Worm (Caenorhabditis elegans) whole organism, early embryonic: Measurements from ENCODE around the gene C09H5.7.

Source experiments
- B0310.2 ChIP-seq: sonication (generic microtip); optimal IDR thresholded peaks from 2 replicates; lab custom pipeline; 2016; ENCODE audit warnings: mild to moderate bottlenecking, missing genetic modification characterization, missing compliant biosample characterization
- ama-1 ChIP-seq: fragments of 150-350 bp; optimal IDR thresholded peaks from 2 replicates; lab custom pipeline; 2014
- ets-7 ChIP-seq: sonication (generic microtip); optimal IDR thresholded peaks from 2 replicates; lab custom pipeline; 2016; ENCODE audit warnings: missing genotype, missing genetic modification characterization, missing compliant biosample characterization
- scrt-1 ChIP-seq: fragments of 200-800 bp; sonication (Bioruptor generic); IDR thresholded peaks from 2 replicates; pipeline ENCODE4 v1.3.6; 2022; ENCODE audit warnings: missing genetic modification characterization, missing compliant biosample characterization

ce11 chrV:8131628-8132027, 46.6 kb upstream of the C09H5.7 start:
- TF ChIP-seq ama-1 (lab: Kevin White, UChicago) (no peak), scrt-1 (no peak), ets-7 (tag; lab: Kevin White, UChicago) (no peak), B0310.2 (tag; lab: Kevin White, UChicago) (no peak)
